Worm (Caenorhabditis elegans) whole organism, L2 larva: Measurements from ENCODE around the gene let-70.

ENCODE experiments used
- C34F6.9 ChIP-seq: fragments of 150-350 bp; optimal IDR thresholded peaks from 2 replicates; lab custom pipeline; 2014; ENCODE audit warnings: missing biosample characterization, missing genetic modification characterization
- F13H6.1 ChIP-seq: sonication (generic microtip); optimal IDR thresholded peaks from 2 replicates; lab custom pipeline; 2016; ENCODE audit warnings: missing genetic modification characterization, missing compliant biosample characterization
- R02D3.7 ChIP-seq: fragments of 150-350 bp; optimal IDR thresholded peaks from 2 replicates; lab custom pipeline; 2014; ENCODE audit warnings: missing biosample characterization, missing genetic modification characterization
- Y55F3AM.14 ChIP-seq: fragments of 200-800 bp; sonication (Bioruptor generic); optimal IDR thresholded peaks from 2 replicates; lab custom pipeline; 2018; ENCODE audit warnings: mild to moderate bottlenecking, missing genetic modification characterization, missing compliant biosample characterization
- ZK546.5 ChIP-seq: sonication (generic microtip); optimal IDR thresholded peaks from 2 replicates; lab custom pipeline; 2017; ENCODE audit warnings: missing biosample characterization, missing genetic modification characterization
- alr-1 ChIP-seq: fragments of 150-350 bp; optimal IDR thresholded peaks from 2 replicates; lab custom pipeline; 2014; ENCODE audit warnings: missing biosample characterization, missing genetic modification characterization
- aly-2 ChIP-seq: fragments of 150-350 bp; optimal IDR thresholded peaks from 2 replicates; lab custom pipeline; 2014; ENCODE audit warnings: missing biosample characterization, missing genetic modification characterization
- ama-1 ChIP-seq: fragments of 150-350 bp; optimal IDR thresholded peaks from 2 replicates; lab custom pipeline; 2018; ENCODE audit warnings: inconsistent platforms
- blmp-1 ChIP-seq: sonication (generic microtip); optimal IDR thresholded peaks from 2 replicates; lab custom pipeline; 2017; ENCODE audit warnings: missing genetic modification characterization, mild to moderate bottlenecking, missing compliant biosample characterization, antibody characterized with exemption, moderate library complexity; ENCODE audit not compliant: insufficient read depth
- ceh-16 ChIP-seq: fragments of 150-350 bp; optimal IDR thresholded peaks from 2 replicates; lab custom pipeline; 2014; ENCODE audit warnings: missing biosample characterization, missing genetic modification characterization
- ceh-82 ChIP-seq: fragments of 150-350 bp; optimal IDR thresholded peaks from 2 replicates; lab custom pipeline; 2014; ENCODE audit warnings: missing biosample characterization, missing genetic modification characterization
- crh-2 ChIP-seq: sonication (generic microtip); optimal IDR thresholded peaks from 2 replicates; lab custom pipeline; 2017; ENCODE audit warnings: missing biosample characterization, missing genetic modification characterization
- dmd-4 ChIP-seq: sonication (generic microtip); optimal IDR thresholded peaks from 2 replicates; lab custom pipeline; 2017; ENCODE audit warnings: missing biosample characterization, missing genetic modification characterization
- egl-27 ChIP-seq: sonication (generic microtip); optimal IDR thresholded peaks from 3 replicates; lab custom pipeline; 2017; ENCODE audit warnings: missing biosample characterization, missing genetic modification reagents, missing genetic modification characterization
- elt-1 ChIP-seq: fragments of 150-350 bp; optimal IDR thresholded peaks from 2 replicates; lab custom pipeline; 2014; ENCODE audit warnings: missing biosample characterization, missing genetic modification characterization
- elt-3 ChIP-seq: sonication (generic microtip); optimal IDR thresholded peaks from 2 replicates; lab custom pipeline; 2017; ENCODE audit warnings: missing biosample characterization, missing genetic modification characterization
- fos-1 ChIP-seq: fragments of 150-350 bp; optimal IDR thresholded peaks from 2 replicates; lab custom pipeline; 2014; ENCODE audit warnings: missing biosample characterization, missing genetic modification characterization
- gmeb-1 ChIP-seq: fragments of 150-350 bp; optimal IDR thresholded peaks from 2 replicates; lab custom pipeline; 2014; ENCODE audit warnings: missing biosample characterization, missing genetic modification characterization
- lin-11 ChIP-seq: fragments of 150-350 bp; sonication (generic microtip); optimal IDR thresholded peaks from 2 replicates; lab custom pipeline; 2014; ENCODE audit warnings: missing biosample characterization, missing genetic modification characterization, inconsistent platforms, mixed read lengths
- lin-13 ChIP-seq: fragments of 150-350 bp; optimal IDR thresholded peaks from 2 replicates; lab custom pipeline; 2014; ENCODE audit warnings: missing biosample characterization, missing genetic modification reagents, missing genetic modification characterization
- lin-39 ChIP-seq: fragments of 150-350 bp; optimal IDR thresholded peaks from 2 replicates; lab custom pipeline; 2014; ENCODE audit warnings: missing biosample characterization, missing genetic modification reagents, missing genetic modification characterization
- lsy-2 ChIP-seq, 2 experiments: fragments of 150-350 bp in 1 of 2; sonication (generic microtip) in 1 of 2; optimal IDR thresholded peaks; 2 replicates each; lab custom pipeline; 2014 to 2017; ENCODE audit warnings: missing biosample characterization in 2 of 2, missing genetic modification characterization in 2 of 2
- mab-5 ChIP-seq: fragments of 150-350 bp; optimal IDR thresholded peaks from 2 replicates; lab custom pipeline; 2014; ENCODE audit warnings: missing biosample characterization, missing genetic modification characterization
- mbf-1 ChIP-seq: sonication (generic microtip); optimal IDR thresholded peaks from 2 replicates; lab custom pipeline; 2017; ENCODE audit warnings: missing biosample characterization, missing genetic modification characterization
- mdl-1 ChIP-seq, 2 experiments: fragments of 150-350 bp in 1 of 2; sonication (generic microtip) in 1 of 2; optimal IDR thresholded peaks; 2 replicates each; lab custom pipeline; 2017; ENCODE audit warnings: missing biosample characterization in 2 of 2, missing genetic modification characterization in 2 of 2
- nhr-10 ChIP-seq: sonication (generic microtip); optimal IDR thresholded peaks from 2 replicates; lab custom pipeline; 2017; ENCODE audit warnings: missing biosample characterization, missing genetic modification characterization
- nhr-11 ChIP-seq: fragments of 150-350 bp; optimal IDR thresholded peaks from 2 replicates; lab custom pipeline; 2014; ENCODE audit warnings: missing biosample characterization, missing genetic modification characterization
- nhr-12 ChIP-seq: fragments of 150-350 bp; optimal IDR thresholded peaks from 2 replicates; lab custom pipeline; 2014; ENCODE audit warnings: missing biosample characterization, missing genetic modification characterization
- nhr-129 ChIP-seq: fragments of 150-350 bp; optimal IDR thresholded peaks from 2 replicates; lab custom pipeline; 2014; ENCODE audit warnings: missing biosample characterization, missing genetic modification characterization
- nhr-21 ChIP-seq: fragments of 150-350 bp; optimal IDR thresholded peaks from 2 replicates; lab custom pipeline; 2014; ENCODE audit warnings: missing biosample characterization, missing genetic modification characterization
- nhr-23 ChIP-seq: fragments of 150-350 bp; optimal IDR thresholded peaks from 2 replicates; lab custom pipeline; 2014; ENCODE audit warnings: missing biosample characterization, missing genetic modification reagents, missing genetic modification characterization
- nhr-237 ChIP-seq: fragments of 150-350 bp; optimal IDR thresholded peaks from 2 replicates; lab custom pipeline; 2014; ENCODE audit warnings: missing biosample characterization, missing genetic modification characterization
- nhr-25 ChIP-seq: fragments of 150-350 bp; sonication (generic microtip); optimal IDR thresholded peaks from 3 replicates; lab custom pipeline; 2014; ENCODE audit warnings: missing biosample characterization, missing genetic modification characterization
- nhr-6 ChIP-seq: fragments of 150-350 bp; optimal IDR thresholded peaks from 2 replicates; lab custom pipeline; 2014; ENCODE audit warnings: missing biosample characterization, missing genetic modification characterization
- nhr-77 ChIP-seq: fragments of 150-350 bp; optimal IDR thresholded peaks from 2 replicates; lab custom pipeline; 2014; ENCODE audit warnings: missing biosample characterization, missing genetic modification characterization
- peb-1 ChIP-seq: fragments of 150-350 bp; optimal IDR thresholded peaks from 2 replicates; lab custom pipeline; 2014; ENCODE audit warnings: missing biosample characterization, missing genetic modification characterization
- sem-4 ChIP-seq: fragments of 150-350 bp; optimal IDR thresholded peaks from 2 replicates; lab custom pipeline; 2014; ENCODE audit warnings: missing biosample characterization, missing genetic modification reagents, missing genetic modification characterization
- skn-1 ChIP-seq: sonication (generic microtip); optimal IDR thresholded peaks from 2 replicates; lab custom pipeline; 2017; ENCODE audit warnings: missing biosample characterization, missing genetic modification characterization
- sma-3 ChIP-seq: sonication (generic microtip); optimal IDR thresholded peaks from 2 replicates; lab custom pipeline; 2016; ENCODE audit warnings: missing genetic modification reagents, missing genetic modification characterization, missing compliant biosample characterization
- sma-9 ChIP-seq, 2 experiments: fragments of 150-350 bp in 1 of 2; sonication (generic microtip) in 1 of 2; optimal IDR thresholded peaks; 2 replicates each; lab custom pipeline; 2014 to 2016; ENCODE audit warnings: missing genetic modification characterization in 2 of 2, mild to moderate bottlenecking in 1 of 2, missing biosample characterization in 1 of 2, missing compliant biosample characterization in 1 of 2, missing genetic modification reagents in 1 of 2, moderate library complexity in 1 of 2
- snpc-4 ChIP-seq: fragments of 150-350 bp; optimal IDR thresholded peaks from 2 replicates; lab custom pipeline; 2014; ENCODE audit warnings: missing biosample characterization, missing genetic modification characterization
- unc-39 ChIP-seq: fragments of 150-350 bp; optimal IDR thresholded peaks from 2 replicates; lab custom pipeline; 2014; ENCODE audit warnings: missing biosample characterization, missing genetic modification characterization
- unc-55 ChIP-seq: fragments of 150-350 bp; sonication (generic microtip); optimal IDR thresholded peaks from 3 replicates; lab custom pipeline; 2014; ENCODE audit warnings: missing biosample characterization, missing genetic modification reagents, missing genetic modification characterization
- unc-62 ChIP-seq: fragments of 150-350 bp; optimal IDR thresholded peaks from 2 replicates; lab custom pipeline; 2014; ENCODE audit warnings: missing biosample characterization, missing genetic modification reagents, missing genetic modification characterization
- zag-1 ChIP-seq: fragments of 150-350 bp; optimal IDR thresholded peaks from 2 replicates; lab custom pipeline; 2014; ENCODE audit warnings: missing biosample characterization, missing genetic modification characterization
- ztf-1 ChIP-seq: fragments of 200-800 bp; sonication (Bioruptor generic); conservative IDR thresholded peaks from 2 replicates; pipeline ENCODE4 v1.3.6; 2022; ENCODE audit warnings: missing genetic modification characterization, missing compliant biosample characterization
- ztf-11 ChIP-seq: sonication (generic microtip); optimal IDR thresholded peaks from 2 replicates; lab custom pipeline; 2017; ENCODE audit warnings: missing biosample characterization, missing genetic modification characterization
- ztf-4 ChIP-seq: fragments of 150-350 bp; optimal IDR thresholded peaks from 2 replicates; lab custom pipeline; 2014; ENCODE audit warnings: missing biosample characterization, missing genetic modification characterization

let-70 gene

ce11 chrIV:11119972-11120562, 38.0 kb upstream of the let-70 start:
- TF ChIP-seq nhr-12 (tag; lab: Kevin White, UChicago) (no peak), elt-1 (tag; lab: Kevin White, UChicago) (peak; percentile 84), Y55F3AM.14 (GFP tag; lab: Kevin White, UChicago) (no peak), ceh-16 (tag; lab: Kevin White, UChicago) (peak; percentile 41), nhr-21 (peak; percentile 20), F13H6.1 (tag; lab: Kevin White, UChicago) (peak; percentile 47)
- TF ChIP-seq, all 48 proteins: peak for 4

ce11 chrIV:11118837-11119491, 36.9 kb upstream of the let-70 start, which contains the start of the genes imp-2 and enpl-1:
TSS of gene imp-2 (minus strand) at chrIV:11118887.
TSS of gene enpl-1 (plus strand) at chrIV:11119298.
- peak; percentile 31 for TF ChIP-seq ceh-16 (tag; lab: Kevin White, UChicago)
- peak; percentile 43 for TF ChIP-seq nhr-10 (tag; lab: Kevin White, UChicago)
- TF ChIP-seq R02D3.7 (tag; lab: Kevin White, UChicago): no peak
- TF ChIP-seq nhr-23: peak; percentile 25
- TF ChIP-seq zag-1 (tag; lab: Kevin White, UChicago): peak; percentile 98
- no peak for TF ChIP-seq ztf-11 (tag; lab: Kevin White, UChicago)
- TF ChIP-seq sma-3 (GFP tag; lab: Kevin White, UChicago): peak; percentile 89
- TF ChIP-seq crh-2: peak; percentile 98
- peak; percentile 70 to 97 for TF ChIP-seq mdl-1 (tag; optimal IDR thresholded peaks at IDR 0.05; lab: Kevin White, UChicago)
- no peak for TF ChIP-seq elt-1 (tag; lab: Kevin White, UChicago)
- TF ChIP-seq mbf-1 (tag; lab: Kevin White, UChicago): no peak
- TF ChIP-seq sma-9 (GFP tag; optimal IDR thresholded peaks at IDR 0.05; lab: Kevin White, UChicago): peak; percentile 81
- TF ChIP-seq sma-9 (tag; optimal IDR thresholded peaks at IDR 0.05; lab: Kevin White, UChicago): no peak
- TF ChIP-seq F13H6.1 (tag; lab: Kevin White, UChicago): peak; percentile 91
- TF ChIP-seq ama-1 (lab: Kevin White, UChicago): no peak
- TF ChIP-seq nhr-237 (tag; lab: Kevin White, UChicago): peak; percentile 21
- peak; percentile 90 to 96 for TF ChIP-seq lsy-2 (tag; optimal IDR thresholded peaks at IDR 0.05; lab: Kevin White, UChicago)
- peak; percentile 34 for TF ChIP-seq ZK546.5 (tag; lab: Kevin White, UChicago)
- TF ChIP-seq nhr-21: peak; percentile 83
- TF ChIP-seq nhr-77 (tag; lab: Kevin White, UChicago): peak; percentile 62
- no peak for TF ChIP-seq unc-62 (GFP tag; lab: Kevin White, UChicago)
- TF ChIP-seq skn-1 (tag; lab: Kevin White, UChicago): no peak
- peak; percentile 69 for TF ChIP-seq ztf-4 (tag; lab: Kevin White, UChicago)
- TF ChIP-seq snpc-4 (tag; lab: Kevin White, UChicago): peak; percentile 34
- no peak for TF ChIP-seq unc-39
- TF ChIP-seq dmd-4 (tag; lab: Kevin White, UChicago): no peak
- peak; percentile 85 for TF ChIP-seq gmeb-1 (tag; lab: Kevin White, UChicago)
- TF ChIP-seq alr-1 (tag; lab: Kevin White, UChicago): no peak
- TF ChIP-seq nhr-129: peak; percentile 94
- no peak for TF ChIP-seq elt-3 (tag; lab: Kevin White, UChicago)
- peak; percentile 92 for TF ChIP-seq unc-55
- TF ChIP-seq fos-1: peak; percentile 86
- TF ChIP-seq C34F6.9 (tag; lab: Kevin White, UChicago): peak; percentile 89
- TF ChIP-seq ztf-1 (GFP tag; lab: Robert Waterston, UW): no peak
- peak; percentile 78 for TF ChIP-seq nhr-25 (tag; lab: Kevin White, UChicago)
- TF ChIP-seq nhr-12 (tag; lab: Kevin White, UChicago): no peak
- TF ChIP-seq aly-2 (tag; lab: Kevin White, UChicago): no peak
- no peak for TF ChIP-seq peb-1 (tag; lab: Kevin White, UChicago)
- TF ChIP-seq nhr-6 (tag; lab: Kevin White, UChicago): peak; percentile 71
- peak; percentile 34 for TF ChIP-seq Y55F3AM.14 (GFP tag; lab: Kevin White, UChicago)
- TF ChIP-seq sem-4 (tag; lab: Kevin White, UChicago): peak; percentile 74
- peak; percentile 88 for TF ChIP-seq lin-13 (GFP tag; lab: Kevin White, UChicago)
- no peak for TF ChIP-seq ceh-82
- peak; percentile 93 for TF ChIP-seq lin-11 (tag; lab: Kevin White, UChicago)
- no peak for TF ChIP-seq lin-39 (tag; lab: Kevin White, UChicago)
- peak; percentile 89 for TF ChIP-seq mab-5 (tag; lab: Kevin White, UChicago)
- TF ChIP-seq nhr-11: no peak
- peak; percentile 10 for TF ChIP-seq blmp-1 (tag; lab: Kevin White, UChicago)
- TF ChIP-seq egl-27 (tag; lab: Kevin White, UChicago): peak; percentile 82
